Fruit fly (Drosophila melanogaster) Kc167 (cell line): ENCODE data around the gene pbl.

Experiments
- Myc ChIP-seq: fragments of >200 bp; optimal IDR thresholded peaks from 2 replicates; lab custom pipeline; 2017; ENCODE audit warnings: missing external identifiers
- insv ChIP-seq: fragments of >200 bp; optimal IDR thresholded peaks from 3 replicates; lab custom pipeline; 2018; ENCODE audit warnings: missing external identifiers
- psq ChIP-seq: fragments of >200 bp; optimal IDR thresholded peaks from 2 replicates; lab custom pipeline; 2017; ENCODE audit warnings: missing external identifiers
- ttk ChIP-seq: sonication (Bioruptor generic); optimal IDR thresholded peaks from 2 replicates; lab custom pipeline; 2017; ENCODE audit warnings: missing external identifiers

dm6 chr3L:7867036-7867787, 44.5 kb downstream of the pbl start, which contains the start of gene Pdp1:
- TF ChIP-seq ttk (lab: Kevin White, UChicago) (no peak), insv (lab: Kevin White, UChicago) (no peak), psq (lab: Kevin White, UChicago) (no peak), Myc (lab: Kevin White, UChicago) (no peak)
